Fruit fly (Drosophila melanogaster) whole organism, embryonic: ENCODE results near the gene Ac76E.

Experiments
- BEAF-32 ChIP-seq: fragments of 200-800 bp; sonication (Bioruptor generic); optimal IDR thresholded peaks from 3 replicates; lab custom pipeline; 2017; ENCODE audit warnings: missing biosample characterization, missing genetic modification characterization, mild to moderate bottlenecking, moderate library complexity, missing genetic modification reagents
- Bgb ChIP-seq: fragments of 200-800 bp; sonication (Bioruptor generic); IDR thresholded peaks from 2 replicates; pipeline ENCODE4 v1.3.6; 2022; ENCODE audit warnings: missing biosample characterization, missing genetic modification characterization; ENCODE audit not compliant: partially characterized antibody
- CG1024 ChIP-seq: fragments of 200-800 bp; sonication (Bioruptor generic); IDR thresholded peaks from 2 replicates; pipeline ENCODE4 v1.3.6; 2022; ENCODE audit warnings: missing biosample characterization, missing genetic modification characterization
- CG10543 ChIP-seq: fragments of 200-800 bp; sonication (Bioruptor generic); optimal IDR thresholded peaks from 3 replicates; lab custom pipeline; 2017; ENCODE audit warnings: missing biosample characterization, mild to moderate bottlenecking, missing genetic modification characterization, moderate library complexity
- CG10654 ChIP-seq: fragments of 200-800 bp; sonication (Bioruptor generic); optimal IDR thresholded peaks from 2 replicates; lab custom pipeline; 2016; ENCODE audit warnings: missing biosample characterization, missing genetic modification characterization
- CG11560 ChIP-seq: fragments of 200-800 bp; sonication (Bioruptor generic); IDR thresholded peaks from 3 replicates; pipeline ENCODE4 v1.3.6; 2022; ENCODE audit warnings: missing biosample characterization, missing genetic modification characterization
- CG12744 ChIP-seq: fragments of 200-800 bp; sonication (Bioruptor generic); optimal IDR thresholded peaks from 2 replicates; lab custom pipeline; 2016; ENCODE audit warnings: missing biosample characterization, missing genetic modification characterization
- CG13287 ChIP-seq: fragments of 200-800 bp; sonication (Bioruptor generic); IDR thresholded peaks from 2 replicates; pipeline ENCODE4 v1.3.6; 2022; ENCODE audit warnings: missing biosample characterization, missing genetic modification characterization; ENCODE audit not compliant: partially characterized antibody
- CG15601 ChIP-seq: fragments of 200-800 bp; sonication (Bioruptor generic); optimal IDR thresholded peaks from 3 replicates; lab custom pipeline; 2019; ENCODE audit warnings: missing biosample characterization, mild to moderate bottlenecking, missing genetic modification characterization, moderate library complexity
- CG1602 ChIP-seq: fragments of 200-800 bp; sonication (Bioruptor generic); optimal IDR thresholded peaks from 3 replicates; lab custom pipeline; 2016; ENCODE audit warnings: missing biosample characterization, missing genetic modification characterization
- CG16863 ChIP-seq: fragments of 200-800 bp; sonication (Bioruptor generic); optimal IDR thresholded peaks from 3 replicates; lab custom pipeline; 2016; ENCODE audit warnings: missing biosample characterization, missing genetic modification characterization
- CG17186 ChIP-seq: fragments of 200-800 bp; sonication (Bioruptor generic); optimal IDR thresholded peaks from 3 replicates; lab custom pipeline; 2017; ENCODE audit warnings: missing biosample characterization, missing genetic modification reagents, missing genetic modification characterization
- CG17385 ChIP-seq: fragments of 200-800 bp; sonication (Bioruptor generic); optimal IDR thresholded peaks from 3 replicates; lab custom pipeline; 2018; ENCODE audit warnings: missing biosample characterization, mild to moderate bottlenecking, missing genetic modification characterization
- CG1792 ChIP-seq: fragments of 200-800 bp; sonication (Bioruptor generic); optimal IDR thresholded peaks from 2 replicates; lab custom pipeline; 2016; ENCODE audit warnings: missing biosample characterization, missing genetic modification characterization
- CG18619 ChIP-seq: fragments of 200-800 bp; sonication (Bioruptor generic); optimal IDR thresholded peaks from 3 replicates; lab custom pipeline; 2017; ENCODE audit warnings: missing biosample characterization, mild to moderate bottlenecking, missing genetic modification characterization
- CG2116 ChIP-seq: fragments of 200-800 bp; sonication (Bioruptor generic); optimal IDR thresholded peaks from 3 replicates; lab custom pipeline; 2018; ENCODE audit warnings: missing biosample characterization, mild to moderate bottlenecking, missing genetic modification characterization
- CG2120 ChIP-seq: fragments of 200-800 bp; sonication (Bioruptor generic); optimal IDR thresholded peaks from 3 replicates; lab custom pipeline; 2016; ENCODE audit warnings: missing biosample characterization, missing genetic modification characterization
- CG2875 ChIP-seq: fragments of 200-800 bp; sonication (Bioruptor generic); optimal IDR thresholded peaks from 2 replicates; lab custom pipeline; 2017; ENCODE audit warnings: missing biosample characterization, mild to moderate bottlenecking, missing genetic modification characterization, missing genetic modification reagents
- CG42726 ChIP-seq: fragments of 200-800 bp; sonication (Bioruptor generic); IDR thresholded peaks from 2 replicates; pipeline ENCODE4 v1.3.6; 2022; ENCODE audit warnings: missing biosample characterization, missing genetic modification characterization; ENCODE audit not compliant: partially characterized antibody
- CG6175 ChIP-seq: fragments of 200-800 bp; sonication (Bioruptor generic); IDR thresholded peaks from 3 replicates; pipeline ENCODE4 v1.3.6; 2022; ENCODE audit warnings: missing biosample characterization, missing genetic modification characterization
- CG7928 ChIP-seq: fragments of 200-800 bp; sonication (Bioruptor generic); optimal IDR thresholded peaks from 2 replicates; lab custom pipeline; 2017; ENCODE audit warnings: missing biosample characterization, mild to moderate bottlenecking, missing genetic modification characterization
- CG9932 ChIP-seq: fragments of 200-800 bp; sonication (Bioruptor generic); IDR thresholded peaks from 2 replicates; pipeline ENCODE4 v1.3.6; 2022; ENCODE audit warnings: missing biosample characterization, missing genetic modification characterization
- Dek ChIP-seq: fragments of 200-800 bp; sonication (Bioruptor generic); optimal IDR thresholded peaks from 3 replicates; lab custom pipeline; 2019; ENCODE audit warnings: missing biosample characterization, mild to moderate bottlenecking, missing genetic modification characterization, moderate library complexity
- Dll ChIP-seq: fragments of 200-800 bp; sonication (Bioruptor generic); IDR thresholded peaks from 4 replicates; pipeline ENCODE4 v1.3.6; 2022; ENCODE audit warnings: missing biosample characterization, missing genetic modification characterization; ENCODE audit not compliant: partially characterized antibody
- H2.0 ChIP-seq: fragments of 200-800 bp; sonication (Bioruptor generic); IDR thresholded peaks from 2 replicates; pipeline ENCODE4 v1.3.6; 2022; ENCODE audit warnings: missing biosample characterization, missing genetic modification characterization
- Hr3 ChIP-seq: fragments of 200-800 bp; sonication (Bioruptor generic); optimal IDR thresholded peaks from 3 replicates; lab custom pipeline; 2016; ENCODE audit warnings: missing biosample characterization, missing genetic modification characterization
- MBD-R2 ChIP-seq: fragments of 200-800 bp; sonication (Bioruptor generic); IDR thresholded peaks from 2 replicates; pipeline ENCODE4 v1.3.6; 2022; ENCODE audit warnings: missing biosample characterization, missing genetic modification characterization
- Sry-δ ChIP-seq: fragments of 200-800 bp; sonication (Bioruptor generic); optimal IDR thresholded peaks from 2 replicates; lab custom pipeline; 2016; ENCODE audit warnings: missing biosample characterization, missing genetic modification characterization
- TFAM ChIP-seq: fragments of 200-800 bp; sonication (Bioruptor generic); optimal IDR thresholded peaks from 2 replicates; lab custom pipeline; 2017; ENCODE audit warnings: missing biosample characterization, missing genetic modification characterization, inconsistent platforms
- Xbp1 ChIP-seq: fragments of 200-800 bp; sonication (Bioruptor generic); optimal IDR thresholded peaks from 3 replicates; lab custom pipeline; 2016; ENCODE audit warnings: missing biosample characterization, mild to moderate bottlenecking, missing genetic modification characterization
- YL-1 ChIP-seq: fragments of 200-800 bp; sonication (Bioruptor generic); optimal IDR thresholded peaks from 3 replicates; lab custom pipeline; 2017; ENCODE audit warnings: missing biosample characterization, mild to moderate bottlenecking, missing genetic modification characterization
- ci ChIP-seq: fragments of 200-800 bp; sonication (Bioruptor generic); IDR thresholded peaks from 3 replicates; pipeline ENCODE4 v1.3.6; 2022; ENCODE audit warnings: missing biosample characterization, missing genetic modification characterization
- crp ChIP-seq, 2 experiments: fragments of 200-800 bp; sonication (Bioruptor generic); optimal IDR thresholded peaks; 2 replicates in 1 of 2; 3 replicates in 1 of 2; lab custom pipeline; 2017; ENCODE audit warnings: missing biosample characterization in 2 of 2, missing genetic modification characterization in 2 of 2, mild to moderate bottlenecking in 1 of 2, moderate library complexity in 1 of 2
- dimm ChIP-seq: fragments of 200-800 bp; sonication (Bioruptor generic); IDR thresholded peaks from 2 replicates; pipeline ENCODE4 v1.3.6; 2022; ENCODE audit warnings: missing biosample characterization, missing genetic modification characterization
- disco-r ChIP-seq: fragments of 200-800 bp; sonication (Bioruptor generic); optimal IDR thresholded peaks from 2 replicates; lab custom pipeline; 2016; ENCODE audit warnings: missing biosample characterization, missing genetic modification characterization
- dmrt11E ChIP-seq: fragments of 200-800 bp; sonication (Bioruptor generic); optimal IDR thresholded peaks from 3 replicates; lab custom pipeline; 2018; ENCODE audit warnings: missing biosample characterization, mild to moderate bottlenecking, missing genetic modification characterization, moderate library complexity
- dysf ChIP-seq: fragments of 200-800 bp; sonication (Bioruptor generic); IDR thresholded peaks from 3 replicates; pipeline ENCODE4 v1.3.6; 2022; ENCODE audit warnings: missing biosample characterization, missing genetic modification characterization
- emc ChIP-seq: fragments of 200-800 bp; sonication (Bioruptor generic); optimal IDR thresholded peaks from 2 replicates; lab custom pipeline; 2016; ENCODE audit warnings: missing biosample characterization, missing genetic modification characterization
- insv ChIP-seq, 2 experiments: fragments of 200-800 bp; sonication (Bioruptor generic); optimal IDR thresholded peaks; 3 replicates each; lab custom pipeline; 2016 to 2018; ENCODE audit warnings: missing biosample characterization in 2 of 2, missing genetic modification characterization in 2 of 2
- kah ChIP-seq: fragments of 200-800 bp; sonication (Bioruptor generic); optimal IDR thresholded peaks from 2 replicates; lab custom pipeline; 2018; ENCODE audit warnings: missing biosample characterization, mild to moderate bottlenecking, missing genetic modification characterization
- lilli ChIP-seq: fragments of 200-800 bp; sonication (Bioruptor generic); optimal IDR thresholded peaks from 3 replicates; lab custom pipeline; 2016; ENCODE audit warnings: missing biosample characterization, missing genetic modification characterization
- lola ChIP-seq, 3 experiments: fragments of >200 bp in 2 of 3; fragments of 200-800 bp in 1 of 3; sonication (Bioruptor generic) in 1 of 3; optimal IDR thresholded peaks; 2 replicates each; lab custom pipeline; 2017 to 2019; ENCODE audit warnings: missing biosample characterization in 3 of 3, missing genetic modification characterization in 3 of 3, mild to moderate bottlenecking in 1 of 3, moderate library complexity in 1 of 3
- pho ChIP-seq: fragments of 200-800 bp; sonication (Bioruptor generic); optimal IDR thresholded peaks from 2 replicates; lab custom pipeline; 2016; ENCODE audit warnings: missing biosample characterization, missing genetic modification characterization
- prd ChIP-seq, 3 experiments: fragments of >200 bp in 2 of 3; fragments of 200-800 bp in 1 of 3; sonication (Bioruptor generic) in 1 of 3; optimal IDR thresholded peaks in 2 of 3; IDR thresholded peaks in 1 of 3; 2 replicates in 2 of 3; 3 replicates in 1 of 3; pipeline versions ENCODE4 v1.3.6 to Lab custom; 2017 to 2022; ENCODE audit warnings: missing biosample characterization in 1 of 3, missing genetic modification characterization in 1 of 3
- pum ChIP-seq: fragments of 200-800 bp; sonication (Bioruptor generic); optimal IDR thresholded peaks from 2 replicates; lab custom pipeline; 2016; ENCODE audit warnings: missing biosample characterization, missing genetic modification characterization
- repo ChIP-seq: fragments of 200-800 bp; sonication (Bioruptor generic); optimal IDR thresholded peaks from 2 replicates; lab custom pipeline; 2016; ENCODE audit warnings: missing biosample characterization, missing genetic modification characterization
- salm ChIP-seq: fragments of 200-800 bp; sonication (Bioruptor generic); optimal IDR thresholded peaks from 2 replicates; lab custom pipeline; 2018; ENCODE audit warnings: missing biosample characterization, mild to moderate bottlenecking, missing genetic modification characterization
- sens ChIP-seq: fragments of 200-800 bp; sonication (Bioruptor generic); peaks from one replicate; lab custom pipeline; 2016; ENCODE audit warnings: missing biosample characterization, missing genetic modification characterization
- tx ChIP-seq: fragments of 200-800 bp; sonication (Bioruptor generic); optimal IDR thresholded peaks from 2 replicates; lab custom pipeline; 2016; ENCODE audit warnings: missing biosample characterization, missing genetic modification characterization
- vnd ChIP-seq: fragments of 200-800 bp; sonication (Bioruptor generic); IDR thresholded peaks from 3 replicates; pipeline ENCODE4 v1.3.6; 2022; ENCODE audit warnings: missing biosample characterization, missing genetic modification characterization; ENCODE audit not compliant: partially characterized antibody

The Ac76E gene

dm6 chr3L:19932917-19933316, 6.2 kb upstream of the Ac76E start (continued):
- TF ChIP-seq CG9932 (GFP tag; lab: Robert Waterston, UW) (no peak), CG1024 (GFP tag; lab: Robert Waterston, UW) (no peak), CG6175 (GFP tag; lab: Robert Waterston, UW) (peak; percentile 66; the same call in 1 of the 3 replicates), TFAM (GFP tag; lab: Kevin White, UChicago) (no peak), vnd (no peak), CG10654 (no peak), pho (GFP tag; lab: Kevin White, UChicago) (no peak), dmrt11E (tag; lab: Kevin White, UChicago) (no peak), pum (GFP tag; lab: Kevin White, UChicago) (no peak), CG42726 (no peak), YL-1 (GFP tag; lab: Kevin White, UChicago) (no peak), dysf (peak; percentile 44; the same call in 1 of the 3 replicates), Dek (tag; lab: Kevin White, UChicago) (no peak), Hr3 (GFP tag; lab: Kevin White, UChicago) (no peak), tx (GFP tag; lab: Kevin White, UChicago) (no peak), CG18619 (GFP tag; lab: Kevin White, UChicago) (peak; percentile 11), CG15601 (no peak), emc (no peak), kah (GFP tag; lab: Kevin White, UChicago) (peak; percentile 29), CG2120 (GFP tag; lab: Kevin White, UChicago) (peak; percentile 64), CG2116 (GFP tag; lab: Kevin White, UChicago) (no peak), Dll (GFP tag; lab: Robert Waterston, UW) (no peak), CG1602 (GFP tag; lab: Kevin White, UChicago) (no peak), Xbp1 (GFP tag; lab: Kevin White, UChicago) (no peak), ci (peak; percentile 71; the same call in 2 of the 3 replicates), sens (GFP tag; lab: Kevin White, UChicago) (peak; percentile 85), CG12744 (GFP tag; lab: Kevin White, UChicago) (no peak), repo (no peak), disco-r (GFP tag; lab: Kevin White, UChicago) (no peak), Bgb (GFP tag; lab: Robert Waterston, UW) (no peak), lola (GFP tag; optimal IDR thresholded peaks at IDR 0.05; lab: Kevin White, UChicago) (no peak), CG7928 (GFP tag; lab: Kevin White, UChicago) (no peak), CG16863 (GFP tag; lab: Kevin White, UChicago) (no peak), CG11560 (tag; lab: Robert Waterston, UW) (no peak), lilli (peak; percentile 41), crp (GFP tag; optimal IDR thresholded peaks at IDR 0.05; lab: Kevin White, UChicago) (no peak), BEAF-32 (no peak), CG17186 (GFP tag; lab: Kevin White, UChicago) (no peak), CG13287 (GFP tag; lab: Robert Waterston, UW) (no peak), MBD-R2 (GFP tag; lab: Robert Waterston, UW) (no peak), H2.0 (no peak), CG2875 (GFP tag; lab: Kevin White, UChicago) (peak; percentile 26), prd (optimal IDR thresholded peaks at IDR 0.05; lab: Kevin White, UChicago) (no peak), prd (GFP tag; IDR thresholded peaks at IDR 0.05; lab: Robert Waterston, UW) (no peak), CG17385 (GFP tag; lab: Kevin White, UChicago) (peak; percentile 53), CG1792 (no peak), insv (GFP tag; optimal IDR thresholded peaks at IDR 0.05; lab: Kevin White, UChicago) (peak in 1 of 2 experiments; percentile 12), CG10543 (GFP tag; lab: Kevin White, UChicago) (peak; percentile 34), Sry-δ (GFP tag; lab: Kevin White, UChicago) (no peak), dimm (GFP tag; lab: Robert Waterston, UW) (no peak), salm (peak; percentile 34)
